Worm (Caenorhabditis elegans) whole organism, L3 larva: ENCODE data around the gene cutl-12.

Experiments
- R02D3.7 ChIP-seq: fragments of 150-350 bp; optimal IDR thresholded peaks from 2 replicates; lab custom pipeline; 2014; ENCODE audit warnings: missing biosample characterization, missing genetic modification characterization
- ZK546.5 ChIP-seq: sonication (generic microtip); optimal IDR thresholded peaks from 2 replicates; lab custom pipeline; 2017; ENCODE audit warnings: missing biosample characterization, missing genetic modification characterization
- aly-2 ChIP-seq: fragments of 150-350 bp; optimal IDR thresholded peaks from 2 replicates; lab custom pipeline; 2014; ENCODE audit warnings: missing biosample characterization, missing genetic modification characterization
- ama-1 ChIP-seq: fragments of 150-350 bp; optimal IDR thresholded peaks from 2 replicates; lab custom pipeline; 2018
- ceh-16 ChIP-seq: sonication (generic microtip); optimal IDR thresholded peaks from 2 replicates; lab custom pipeline; 2017; ENCODE audit warnings: missing biosample characterization, missing genetic modification characterization
- ceh-28 ChIP-seq: fragments of 150-350 bp; optimal IDR thresholded peaks from 2 replicates; lab custom pipeline; 2014; ENCODE audit warnings: missing biosample characterization, missing genetic modification reagents, missing genetic modification characterization
- egl-27 ChIP-seq: sonication (generic microtip); optimal IDR thresholded peaks from 4 replicates; lab custom pipeline; 2017; ENCODE audit warnings: missing biosample characterization, missing genetic modification reagents, missing genetic modification characterization
- egl-5 ChIP-seq: fragments of 150-350 bp; optimal IDR thresholded peaks from 2 replicates; lab custom pipeline; 2017; ENCODE audit warnings: missing biosample characterization, missing genetic modification reagents, missing genetic modification characterization, inconsistent platforms
- elt-1 ChIP-seq: fragments of 150-350 bp; optimal IDR thresholded peaks from 2 replicates; lab custom pipeline; 2014; ENCODE audit warnings: missing biosample characterization, missing genetic modification characterization
- fkh-10 ChIP-seq: sonication (generic microtip); optimal IDR thresholded peaks from 2 replicates; lab custom pipeline; 2017; ENCODE audit warnings: missing biosample characterization, missing genetic modification reagents, missing genetic modification characterization
- fkh-2 ChIP-seq: fragments of 150-350 bp; optimal IDR thresholded peaks from 2 replicates; lab custom pipeline; 2014; ENCODE audit warnings: missing biosample characterization, missing genetic modification reagents, missing genetic modification characterization
- fos-1 ChIP-seq: fragments of 150-350 bp; optimal IDR thresholded peaks from 2 replicates; lab custom pipeline; 2014; ENCODE audit warnings: missing biosample characterization, missing genetic modification characterization
- lin-15B ChIP-seq: fragments of 150-350 bp; optimal IDR thresholded peaks from 2 replicates; lab custom pipeline; 2014; ENCODE audit warnings: missing biosample characterization, missing genetic modification characterization
- mdl-1 ChIP-seq: fragments of 150-350 bp; optimal IDR thresholded peaks from 2 replicates; lab custom pipeline; 2014; ENCODE audit warnings: missing biosample characterization, missing genetic modification characterization
- mml-1 ChIP-seq: fragments of 150-350 bp; sonication (generic microtip); optimal IDR thresholded peaks from 3 replicates; lab custom pipeline; 2014; ENCODE audit warnings: missing biosample characterization, missing genetic modification characterization
- nfya-1 ChIP-seq: sonication (generic microtip); optimal IDR thresholded peaks from 2 replicates; lab custom pipeline; 2017; ENCODE audit warnings: missing genetic modification characterization, mild to moderate bottlenecking, missing compliant biosample characterization, antibody characterized with exemption, moderate library complexity; ENCODE audit not compliant: insufficient read depth
- nhr-11 ChIP-seq: fragments of 150-350 bp; optimal IDR thresholded peaks from 2 replicates; lab custom pipeline; 2014; ENCODE audit warnings: missing biosample characterization, missing genetic modification characterization
- nhr-237 ChIP-seq: fragments of 150-350 bp; optimal IDR thresholded peaks from 2 replicates; lab custom pipeline; 2014; ENCODE audit warnings: missing biosample characterization, missing genetic modification characterization
- nhr-25 ChIP-seq: sonication (generic microtip); optimal IDR thresholded peaks from 2 replicates; lab custom pipeline; 2017; ENCODE audit warnings: missing biosample characterization, missing genetic modification characterization
- nhr-77 ChIP-seq: fragments of 150-350 bp; optimal IDR thresholded peaks from 2 replicates; lab custom pipeline; 2014; ENCODE audit warnings: missing biosample characterization, missing genetic modification characterization
- skn-1 ChIP-seq: fragments of 150-350 bp; optimal IDR thresholded peaks from 2 replicates; lab custom pipeline; 2014; ENCODE audit warnings: missing biosample characterization, missing genetic modification characterization
- snpc-4 ChIP-seq: fragments of 150-350 bp; optimal IDR thresholded peaks from 2 replicates; lab custom pipeline; 2014; ENCODE audit warnings: missing biosample characterization, missing genetic modification characterization
- unc-39 ChIP-seq: sonication (generic microtip); optimal IDR thresholded peaks from 4 replicates; lab custom pipeline; 2017; ENCODE audit warnings: missing biosample characterization, missing genetic modification characterization
- zag-1 ChIP-seq: fragments of 150-350 bp; optimal IDR thresholded peaks from 2 replicates; lab custom pipeline; 2014; ENCODE audit warnings: missing biosample characterization, missing genetic modification characterization
- ztf-11 ChIP-seq: fragments of 150-350 bp; optimal IDR thresholded peaks from 2 replicates; lab custom pipeline; 2014; ENCODE audit warnings: missing biosample characterization, missing genetic modification characterization
- ztf-4 ChIP-seq: fragments of 150-350 bp; optimal IDR thresholded peaks from 2 replicates; lab custom pipeline; 2014; ENCODE audit warnings: missing biosample characterization, missing genetic modification characterization

The cutl-12 gene

DNA sequence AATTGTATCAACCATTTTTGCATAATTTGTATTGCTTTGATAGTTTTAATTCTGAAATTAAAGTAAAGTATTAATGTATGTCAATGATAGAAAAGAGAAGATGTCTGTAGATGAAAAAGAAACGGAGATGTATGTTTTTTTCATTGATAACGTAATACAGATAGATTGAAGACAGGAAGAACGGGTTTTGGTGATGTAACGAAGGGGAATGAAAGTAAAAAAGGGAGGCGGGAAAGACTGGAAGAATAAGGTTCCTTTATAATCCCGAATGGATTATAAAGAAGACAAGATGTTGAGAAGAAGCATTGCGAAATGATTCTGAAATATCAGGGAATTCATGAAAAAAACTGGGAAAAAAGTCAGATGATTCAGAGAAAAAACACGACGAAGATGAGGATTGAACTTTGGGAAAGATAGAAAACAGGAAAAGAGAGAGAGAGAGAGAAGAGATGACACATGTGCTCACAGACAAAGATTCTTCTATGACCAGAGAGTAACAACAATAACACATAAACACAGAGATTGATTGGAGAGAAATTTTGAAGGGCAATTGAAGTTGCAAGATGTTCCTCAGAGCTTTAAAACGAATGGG lies 49.2 kb downstream of the cutl-12 start, which contains the start of gene F54C9.11:
Gene F54C9.11 (minus strand): TSS at position 51 of the 592 bp plus-strand sequence.
- peak; percentile 47 for TF ChIP-seq nfya-1 (tag; lab: Kevin White, UChicago)
- TF ChIP-seq ZK546.5 (tag; lab: Kevin White, UChicago): no peak
- TF ChIP-seq ceh-28 (tag; lab: Kevin White, UChicago): no peak
- TF ChIP-seq R02D3.7: no peak
- TF ChIP-seq egl-5 (tag; lab: Kevin White, UChicago): peak; percentile 42
- no peak for TF ChIP-seq fkh-2 (tag; lab: Kevin White, UChicago)
- TF ChIP-seq lin-15B (tag; lab: Kevin White, UChicago): no peak
- TF ChIP-seq, all 47 proteins: peak for 2

DNA sequence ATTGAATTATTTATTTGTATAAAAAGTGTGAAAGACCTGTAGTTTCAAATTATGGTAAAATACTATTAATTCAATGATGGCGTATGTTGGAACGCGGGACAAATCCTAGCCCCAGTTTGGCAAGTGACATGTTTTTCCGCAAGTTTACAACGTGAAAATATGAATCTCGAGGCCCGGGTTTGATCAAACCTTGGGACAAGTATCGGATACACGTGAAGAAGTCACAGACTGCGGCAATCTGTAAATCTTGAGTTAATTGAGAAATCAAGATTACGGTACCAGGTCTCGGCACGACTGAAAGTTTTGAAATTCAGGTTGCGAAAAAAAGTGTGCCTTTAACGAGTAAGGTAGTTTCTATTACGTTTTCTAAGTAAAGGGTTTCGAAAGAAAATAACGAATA lies 51.3 kb downstream of the cutl-12 start:
- TF ChIP-seq elt-1 (tag; lab: Kevin White, UChicago) (no peak), snpc-4 (tag; lab: Kevin White, UChicago) (no peak), ztf-11 (tag; lab: Kevin White, UChicago) (no peak), skn-1 (no peak), fkh-2 (tag; lab: Kevin White, UChicago) (no peak), lin-15B (tag; lab: Kevin White, UChicago) (no peak), fos-1 (tag; lab: Kevin White, UChicago) (no peak), nhr-11 (no peak), nhr-25 (tag; lab: Kevin White, UChicago) (no peak), aly-2 (tag; lab: Kevin White, UChicago) (no peak), ceh-16 (tag; lab: Kevin White, UChicago) (no peak), ztf-4 (tag; lab: Kevin White, UChicago) (no peak), nhr-237 (tag; lab: Kevin White, UChicago) (no peak), zag-1 (tag; lab: Kevin White, UChicago) (no peak), ama-1 (lab: Kevin White, UChicago) (no peak), egl-5 (tag; lab: Kevin White, UChicago) (no peak), egl-27 (tag; lab: Kevin White, UChicago) (no peak)

DNA sequence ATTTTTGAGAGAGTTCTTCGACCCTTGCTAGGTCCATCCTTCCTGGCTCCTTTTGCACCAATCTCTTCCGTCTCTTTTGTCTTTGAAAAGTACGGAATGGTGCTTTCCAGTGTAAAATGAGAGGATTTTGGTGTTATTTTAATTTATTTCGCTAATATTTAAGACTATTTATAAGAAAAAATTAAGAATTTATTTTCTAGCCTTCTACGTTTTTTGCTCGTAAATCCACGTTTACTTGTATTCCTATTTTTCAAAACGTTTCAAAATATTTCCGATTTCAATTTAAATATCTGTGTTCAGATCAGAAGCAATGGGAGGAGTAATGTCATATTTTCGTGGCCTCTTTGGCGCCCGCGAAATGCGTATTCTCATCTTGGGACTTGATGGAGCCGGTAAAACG lies 52.6 kb downstream of the cutl-12 start, which contains the start of gene arl-1:
Gene arl-1 (plus strand): TSS at position 301 of the 400 bp plus-strand sequence.
- TF ChIP-seq unc-39 (no peak), zag-1 (tag; lab: Kevin White, UChicago) (no peak), mml-1 (tag; lab: Kevin White, UChicago) (no peak), ceh-28 (tag; lab: Kevin White, UChicago) (no peak), ama-1 (lab: Kevin White, UChicago) (no peak), fkh-10 (GFP tag; lab: Kevin White, UChicago) (no peak), nhr-77 (tag; lab: Kevin White, UChicago) (no peak), snpc-4 (tag; lab: Kevin White, UChicago) (no peak), mdl-1 (no peak), lin-15B (tag; lab: Kevin White, UChicago) (no peak)
